Worm (Caenorhabditis elegans) whole organism, L3 larva: ENCODE measurements around the gene R05F9.11.

Experiments used
- ZK546.5 ChIP-seq: sonication (generic microtip); optimal IDR thresholded peaks from 2 replicates; lab custom pipeline; 2017; ENCODE audit warnings: missing biosample characterization, missing genetic modification characterization
- ama-1 ChIP-seq: fragments of 150-350 bp; optimal IDR thresholded peaks from 2 replicates; lab custom pipeline; 2018
- ceh-9 ChIP-seq: sonication (generic microtip); optimal IDR thresholded peaks from 2 replicates; lab custom pipeline; 2018; ENCODE audit warnings: missing biosample characterization, missing genetic modification characterization
- daf-12 ChIP-seq: fragments of 150-350 bp; optimal IDR thresholded peaks from 2 replicates; lab custom pipeline; 2014; ENCODE audit warnings: missing biosample characterization, missing genetic modification reagents, missing genetic modification characterization
- egl-27 ChIP-seq: sonication (generic microtip); optimal IDR thresholded peaks from 4 replicates; lab custom pipeline; 2017; ENCODE audit warnings: missing biosample characterization, missing genetic modification reagents, missing genetic modification characterization
- elt-1 ChIP-seq: fragments of 150-350 bp; optimal IDR thresholded peaks from 2 replicates; lab custom pipeline; 2014; ENCODE audit warnings: missing biosample characterization, missing genetic modification characterization
- fos-1 ChIP-seq: fragments of 150-350 bp; optimal IDR thresholded peaks from 2 replicates; lab custom pipeline; 2014; ENCODE audit warnings: missing biosample characterization, missing genetic modification characterization
- nhr-11 ChIP-seq: fragments of 150-350 bp; optimal IDR thresholded peaks from 2 replicates; lab custom pipeline; 2014; ENCODE audit warnings: missing biosample characterization, missing genetic modification characterization
- nhr-43 ChIP-seq: sonication (generic microtip); optimal IDR thresholded peaks from 2 replicates; lab custom pipeline; 2016; ENCODE audit warnings: mild to moderate bottlenecking, missing genetic modification characterization, missing compliant biosample characterization; ENCODE audit not compliant: poor library complexity, severe bottlenecking
- pha-4 ChIP-seq: fragments of 150-350 bp; optimal IDR thresholded peaks from 2 replicates; lab custom pipeline; 2014; ENCODE audit warnings: missing biosample characterization, missing genetic modification reagents, missing genetic modification characterization
- skn-1 ChIP-seq: fragments of 150-350 bp; optimal IDR thresholded peaks from 2 replicates; lab custom pipeline; 2014; ENCODE audit warnings: missing biosample characterization, missing genetic modification characterization

DNA sequence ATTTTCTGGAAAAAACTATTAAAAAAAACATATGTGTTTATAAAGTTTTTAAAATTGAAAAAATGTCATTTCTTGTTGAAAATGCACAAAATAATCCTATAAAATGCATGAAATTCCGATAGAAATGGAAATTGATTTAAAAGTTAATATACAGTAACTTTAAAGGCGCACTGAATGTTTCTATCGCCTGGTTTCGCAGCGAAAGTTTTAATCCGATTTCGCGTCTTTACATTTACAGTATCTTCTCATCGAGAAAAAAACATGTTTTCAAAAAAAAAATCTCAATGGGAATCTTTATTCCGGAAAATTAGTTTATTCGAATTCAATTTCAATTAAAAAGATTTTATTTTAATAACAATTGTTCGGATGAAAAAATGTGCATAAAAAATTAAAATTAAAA, at the start of gene R05F9.11:
- no peak for TF ChIP-seq pha-4
- TF ChIP-seq ama-1 (lab: Kevin White, UChicago), result no peak
- TF ChIP-seq egl-27 (tag; lab: Kevin White, UChicago), result no peak
- TF ChIP-seq ZK546.5 (tag; lab: Kevin White, UChicago), result no peak
- TF ChIP-seq elt-1 (tag; lab: Kevin White, UChicago), result no peak
- no peak for TF ChIP-seq daf-12 (tag; lab: Kevin White, UChicago)
- no peak for TF ChIP-seq fos-1 (tag; lab: Kevin White, UChicago)
- no peak for TF ChIP-seq ceh-9 (tag; lab: Kevin White, UChicago)
- no peak for TF ChIP-seq nhr-43
- TF ChIP-seq skn-1 (tag; lab: Kevin White, UChicago), result no peak
- TF ChIP-seq nhr-11, result no peak
